Worm (Caenorhabditis elegans) whole organism, L4 larva: ENCODE measurements around the gene ZK686.2.

Experiments
- F49E8.2 ChIP-seq: sonication (generic microtip); optimal IDR thresholded peaks from 2 replicates; lab custom pipeline; 2016; ENCODE audit warnings: missing compliant biosample characterization, mild to moderate bottlenecking, missing genetic modification characterization, borderline replicate concordance
- mdt-29 ChIP-seq: fragments of 200-800 bp; sonication (Bioruptor generic); IDR thresholded peaks from 2 replicates; pipeline ENCODE4 v1.3.6; 2022; ENCODE audit warnings: missing genetic modification reagents, missing genetic modification characterization, missing compliant biosample characterization
- nhr-102 ChIP-seq: sonication (generic microtip); optimal IDR thresholded peaks from 2 replicates; lab custom pipeline; 2016; ENCODE audit warnings: mild to moderate bottlenecking, missing genetic modification characterization, moderate library complexity, missing compliant biosample characterization
- nhr-11 ChIP-seq: fragments of 150-350 bp; optimal IDR thresholded peaks from 2 replicates; lab custom pipeline; 2014; ENCODE audit warnings: missing biosample characterization, missing genetic modification characterization

- TF ChIP-seq nhr-11 (tag; lab: Kevin White, UChicago) (no peak), nhr-102 (tag; lab: Kevin White, UChicago) (no peak), mdt-29 (GFP tag; lab: Robert Waterston, UW) (no peak), F49E8.2 (tag; lab: Kevin White, UChicago) (no peak)
Measured at ce11 chrIII:7722411-7722810, 43.4 kb downstream of the ZK686.2 start.
